Worm (Caenorhabditis elegans) whole organism, L1 larva: Measurements from ENCODE around the gene C05B5.5.

Experiments used
- F16B12.6 ChIP-seq: fragments of 150-350 bp; optimal IDR thresholded peaks from 2 replicates; lab custom pipeline; 2014; ENCODE audit warnings: missing biosample characterization, missing genetic modification characterization
- alr-1 ChIP-seq: fragments of 200-800 bp; sonication (Bioruptor generic); optimal IDR thresholded peaks from 2 replicates; lab custom pipeline; 2018; ENCODE audit warnings: borderline replicate concordance, mild to moderate bottlenecking, missing genetic modification characterization, missing compliant biosample characterization
- aly-2 ChIP-seq: fragments of 150-350 bp; optimal IDR thresholded peaks from 2 replicates; lab custom pipeline; 2014; ENCODE audit warnings: missing biosample characterization, missing genetic modification characterization
- fkh-10 ChIP-seq: sonication (generic microtip); optimal IDR thresholded peaks from 2 replicates; lab custom pipeline; 2017; ENCODE audit warnings: missing biosample characterization, missing genetic modification reagents, missing genetic modification characterization
- grh-1 ChIP-seq: fragments of 200-800 bp; sonication (Bioruptor generic); IDR thresholded peaks from 2 replicates; pipeline ENCODE4 v1.3.6; 2022; ENCODE audit warnings: missing genetic modification reagents, missing genetic modification characterization, missing compliant biosample characterization
- jun-1 ChIP-seq: fragments of 150-350 bp; optimal IDR thresholded peaks from 2 replicates; lab custom pipeline; 2014; ENCODE audit warnings: missing biosample characterization, missing genetic modification reagents, missing genetic modification characterization
- pqm-1 ChIP-seq: sonication (generic microtip); optimal IDR thresholded peaks from 3 replicates; lab custom pipeline; 2017; ENCODE audit warnings: missing biosample characterization, missing genetic modification characterization
- snpc-4 ChIP-seq: fragments of 150-350 bp; optimal IDR thresholded peaks from 2 replicates; lab custom pipeline; 2014; ENCODE audit warnings: missing biosample characterization, missing genetic modification characterization
- ztf-11 ChIP-seq, 2 experiments: sonication (generic microtip); optimal IDR thresholded peaks; 2 replicates each; lab custom pipeline; 2016 to 2017; ENCODE audit warnings: missing genetic modification characterization in 2 of 2, missing biosample characterization in 1 of 2, missing compliant biosample characterization in 1 of 2

- TF ChIP-seq F16B12.6 (no peak), aly-2 (tag; lab: Kevin White, UChicago) (no peak), fkh-10 (GFP tag; lab: Kevin White, UChicago) (no peak), pqm-1 (tag; lab: Kevin White, UChicago) (no peak), ztf-11 (tag; optimal IDR thresholded peaks at IDR 0.05; lab: Kevin White, UChicago) (no peak), snpc-4 (tag; lab: Kevin White, UChicago) (no peak), jun-1 (tag; lab: Kevin White, UChicago) (no peak), alr-1 (tag; lab: Kevin White, UChicago) (no peak), grh-1 (GFP tag; lab: Robert Waterston, UW) (no peak)
These were observed 14.2 kb upstream of the C05B5.5 start, which contains the start of gene C05B5.12 for ce11 chrIII:9986827-9987429.
